Worm (Caenorhabditis elegans) whole organism, L4 larva: Measurements from ENCODE around the gene pdi-2.

Experiments used
- D1046.2 ChIP-seq: fragments of 200-800 bp; sonication (Bioruptor generic); IDR thresholded peaks from 2 replicates; pipeline ENCODE4 v1.3.6; 2022; ENCODE audit warnings: missing genetic modification characterization, missing compliant biosample characterization
- F44E2.7 ChIP-seq: fragments of 200-800 bp; sonication (Bioruptor generic); IDR thresholded peaks from 2 replicates; pipeline ENCODE4 v2.1.2; 2022; ENCODE audit warnings: missing genetic modification characterization, missing compliant biosample characterization
- R02D3.7 ChIP-seq: fragments of 150-350 bp; sonication (generic microtip); optimal IDR thresholded peaks from 3 replicates; lab custom pipeline; 2014; ENCODE audit warnings: missing biosample characterization, missing genetic modification characterization
- Y5F2A.4 ChIP-seq: fragments of 200-800 bp; sonication (Bioruptor generic); optimal IDR thresholded peaks from 2 replicates; lab custom pipeline; 2018; ENCODE audit warnings: mild to moderate bottlenecking, missing genetic modification characterization, missing compliant biosample characterization
- aha-1 ChIP-seq: fragments of 150-350 bp; peaks from one replicate; lab custom pipeline; 2014; ENCODE audit warnings: missing biosample characterization, missing genetic modification characterization
- ceh-82 ChIP-seq: sonication (generic microtip); optimal IDR thresholded peaks from 2 replicates; lab custom pipeline; 2017; ENCODE audit warnings: missing biosample characterization, missing genetic modification characterization
- ctbp-1 ChIP-seq: fragments of 200-800 bp; sonication (Bioruptor generic); IDR thresholded peaks from 2 replicates; pipeline ENCODE4 v1.3.6; 2022; ENCODE audit warnings: missing genetic modification reagents, missing genetic modification characterization, missing compliant biosample characterization
- daf-16 ChIP-seq, 3 experiments: sonication (generic microtip); optimal IDR thresholded peaks; 2 replicates each; lab custom pipeline; 2016 to 2017; ENCODE audit warnings: missing genetic modification characterization in 3 of 3, missing genetic modification reagents in 3 of 3, mild to moderate bottlenecking in 2 of 3, missing compliant biosample characterization in 2 of 3, missing biosample characterization in 1 of 3, moderate library complexity in 1 of 3
- daf-19 ChIP-seq: fragments of 200-800 bp; sonication (Bioruptor generic); conservative IDR thresholded peaks from 2 replicates; pipeline ENCODE4 v1.3.6; 2022; ENCODE audit warnings: missing genetic modification characterization, missing compliant biosample characterization
- daf-8 ChIP-seq: fragments of 200-800 bp; sonication (Bioruptor generic); IDR thresholded peaks from 2 replicates; pipeline ENCODE4 v1.3.6; 2022; ENCODE audit warnings: missing genetic modification characterization, missing compliant biosample characterization
- dmd-6 ChIP-seq: fragments of 200-800 bp; sonication (Bioruptor generic); IDR thresholded peaks from 2 replicates; pipeline ENCODE4 v1.3.6; 2022; ENCODE audit warnings: missing genetic modification reagents, missing genetic modification characterization, missing compliant biosample characterization
- dmd-8 ChIP-seq: fragments of 200-800 bp; sonication (Bioruptor generic); IDR thresholded peaks from 2 replicates; pipeline ENCODE4 v1.3.6; 2022; ENCODE audit warnings: missing genetic modification characterization, missing compliant biosample characterization
- dpl-1 ChIP-seq: fragments of 150-350 bp; optimal IDR thresholded peaks from 2 replicates; lab custom pipeline; 2014; ENCODE audit warnings: missing biosample characterization, missing genetic modification reagents, missing genetic modification characterization
- dve-1 ChIP-seq: sonication (generic microtip); optimal IDR thresholded peaks from 2 replicates; lab custom pipeline; 2017; ENCODE audit warnings: antibody characterized with exemption, mild to moderate bottlenecking, missing genetic modification characterization, missing compliant biosample characterization; ENCODE audit not compliant: insufficient read depth
- fkh-10 ChIP-seq: fragments of 150-350 bp; optimal IDR thresholded peaks from 2 replicates; lab custom pipeline; 2014; ENCODE audit warnings: missing biosample characterization, missing genetic modification reagents, missing genetic modification characterization
- hif-1 ChIP-seq, 2 experiments: sonication (generic microtip); optimal IDR thresholded peaks; 2 replicates each; lab custom pipeline; 2016 to 2017; ENCODE audit warnings: missing compliant biosample characterization in 2 of 2, missing genetic modification characterization in 2 of 2, missing genetic modification reagents in 2 of 2, missing genotype in 2 of 2, mild to moderate bottlenecking in 1 of 2
- hlh-11 ChIP-seq: fragments of 200-800 bp; sonication (Bioruptor generic); optimal IDR thresholded peaks from 2 replicates; lab custom pipeline; 2018; ENCODE audit warnings: mild to moderate bottlenecking, missing genetic modification characterization, missing compliant biosample characterization
- hlh-30 ChIP-seq: sonication (generic microtip); optimal IDR thresholded peaks from 2 replicates; lab custom pipeline; 2017; ENCODE audit warnings: antibody characterized with exemption, mild to moderate bottlenecking, missing genetic modification characterization, missing compliant biosample characterization; ENCODE audit not compliant: insufficient read depth
- hmg-1.1 ChIP-seq: fragments of 200-800 bp; sonication (Bioruptor generic); IDR thresholded peaks from 2 replicates; pipeline ENCODE4 v1.3.6; 2022; ENCODE audit warnings: missing genetic modification reagents, missing genetic modification characterization, missing compliant biosample characterization
- jun-1 ChIP-seq: fragments of 150-350 bp; optimal IDR thresholded peaks from 2 replicates; lab custom pipeline; 2014; ENCODE audit warnings: missing biosample characterization, missing genetic modification reagents, missing genetic modification characterization
- lim-7 ChIP-seq: fragments of 200-800 bp; sonication (Bioruptor generic); IDR thresholded peaks from 2 replicates; pipeline ENCODE4 v1.3.6; 2022; ENCODE audit warnings: missing genetic modification characterization, missing compliant biosample characterization
- lsy-2 ChIP-seq, 2 experiments: fragments of 150-350 bp in 1 of 2; sonication (generic microtip) in 1 of 2; optimal IDR thresholded peaks; 2 replicates each; lab custom pipeline; 2014 to 2017; ENCODE audit warnings: missing biosample characterization in 2 of 2, missing genetic modification characterization in 2 of 2
- mdl-1 ChIP-seq, 2 experiments: fragments of 150-350 bp in 1 of 2; sonication (generic microtip) in 1 of 2; optimal IDR thresholded peaks; 2 replicates each; lab custom pipeline; 2014 to 2017; ENCODE audit warnings: missing biosample characterization in 2 of 2, missing genetic modification characterization in 2 of 2
- mxl-2 ChIP-seq: fragments of 200-800 bp; sonication (Bioruptor generic); conservative IDR thresholded peaks from 2 replicates; pipeline ENCODE4 v1.3.6; 2022; ENCODE audit warnings: missing genetic modification reagents, missing genetic modification characterization, missing compliant biosample characterization
- mxl-3 ChIP-seq: fragments of 200-800 bp; sonication (Bioruptor generic); optimal IDR thresholded peaks from 2 replicates; lab custom pipeline; 2018; ENCODE audit warnings: mild to moderate bottlenecking, missing genetic modification characterization, missing compliant biosample characterization
- nhr-10 ChIP-seq: fragments of 150-350 bp; optimal IDR thresholded peaks from 2 replicates; lab custom pipeline; 2014; ENCODE audit warnings: missing biosample characterization, missing genetic modification characterization
- nhr-102 ChIP-seq: sonication (generic microtip); optimal IDR thresholded peaks from 2 replicates; lab custom pipeline; 2016; ENCODE audit warnings: mild to moderate bottlenecking, missing genetic modification characterization, moderate library complexity, missing compliant biosample characterization
- nhr-11 ChIP-seq: fragments of 150-350 bp; optimal IDR thresholded peaks from 2 replicates; lab custom pipeline; 2014; ENCODE audit warnings: missing biosample characterization, missing genetic modification characterization
- nhr-28 ChIP-seq: fragments of 150-350 bp; optimal IDR thresholded peaks from 2 replicates; lab custom pipeline; 2014; ENCODE audit warnings: missing biosample characterization, missing genetic modification characterization
- nhr-77 ChIP-seq: fragments of 150-350 bp; optimal IDR thresholded peaks from 2 replicates; lab custom pipeline; 2014; ENCODE audit warnings: missing biosample characterization, missing genetic modification characterization
- pha-4 ChIP-seq, 2 experiments: fragments of 150-350 bp in 1 of 2; fragments of 200-800 bp in 1 of 2; sonication (Bioruptor generic) in 1 of 2; IDR thresholded peaks in 1 of 2; optimal IDR thresholded peaks in 1 of 2; 2 replicates each; pipeline versions ENCODE4 v1.3.6 to Lab custom; 2014 to 2022; ENCODE audit warnings: missing genetic modification characterization in 2 of 2, missing genetic modification reagents in 2 of 2, missing biosample characterization in 1 of 2, missing compliant biosample characterization in 1 of 2
- rbr-2 ChIP-seq: sonication (generic microtip); optimal IDR thresholded peaks from 2 replicates; lab custom pipeline; 2016; ENCODE audit warnings: missing genotype, missing genetic modification characterization, missing compliant biosample characterization
- snpc-4 ChIP-seq: fragments of 150-350 bp; optimal IDR thresholded peaks from 2 replicates; lab custom pipeline; 2014; ENCODE audit warnings: missing biosample characterization, missing genetic modification characterization
- unc-130 ChIP-seq: sonication (generic microtip); optimal IDR thresholded peaks from 2 replicates; lab custom pipeline; 2016; ENCODE audit warnings: missing genetic modification reagents, missing genetic modification characterization, missing compliant biosample characterization
- unc-62 ChIP-seq, 3 experiments: fragments of 150-350 bp in 1 of 3; sonication (generic microtip); optimal IDR thresholded peaks in 2 of 3; peaks in 1 of 3; 1 replicate in 1 of 3; 2 replicates in 2 of 3; lab custom pipeline; 2014 to 2017; ENCODE audit warnings: missing biosample characterization in 3 of 3, missing genetic modification characterization in 3 of 3, missing genetic modification reagents in 3 of 3, missing genotype in 1 of 3
- vab-7 ChIP-seq: fragments of 200-800 bp; sonication (Bioruptor generic); IDR thresholded peaks from 2 replicates; pipeline ENCODE4 v1.3.6; 2022; ENCODE audit warnings: missing genetic modification reagents, missing genetic modification characterization, missing compliant biosample characterization
- ztf-11 ChIP-seq: fragments of 150-350 bp; optimal IDR thresholded peaks from 2 replicates; lab custom pipeline; 2014; ENCODE audit warnings: missing biosample characterization, missing genetic modification characterization

The pdi-2 gene

DNA sequence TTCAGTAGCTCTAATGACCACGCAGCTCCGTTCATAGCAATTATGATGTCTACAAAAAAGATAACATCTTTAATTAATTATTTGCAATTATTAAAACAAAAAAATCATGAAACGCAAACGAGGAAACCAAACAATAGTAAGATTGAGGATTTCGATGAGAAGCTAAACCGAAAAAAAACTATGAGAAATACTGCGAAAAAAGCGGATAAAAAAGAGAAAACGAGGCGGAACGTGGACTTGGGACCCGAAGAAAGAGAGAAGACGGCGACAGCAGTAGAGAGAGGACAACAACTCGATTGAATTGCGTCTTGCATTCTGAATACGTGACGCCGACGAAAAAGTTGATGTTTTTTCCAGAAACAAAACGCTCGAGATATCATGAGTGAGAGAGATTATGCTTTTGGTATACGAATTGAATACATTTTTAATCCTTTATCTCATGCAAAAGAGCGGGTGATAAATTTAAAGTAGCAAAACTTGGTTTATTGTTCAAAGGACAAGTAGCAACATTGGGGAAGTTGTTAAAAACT, 35.1 kb upstream of the pdi-2 start, which contains the start of gene ncr-1:
Gene ncr-1, minus strand, starts transcription at position 51 of the 530 bp plus-strand sequence.
- peak; percentile 12 for TF ChIP-seq rbr-2
- TF ChIP-seq hif-1 (tag; optimal IDR thresholded peaks at IDR 0.05; lab: Kevin White, UChicago), result peak in 1 of 2 experiments; percentile 13
- TF ChIP-seq ceh-82 (tag; lab: Kevin White, UChicago), result no peak
- peak; percentile 98 for TF ChIP-seq aha-1
- no peak for TF ChIP-seq dmd-8 (GFP tag; lab: Robert Waterston, UW)
- TF ChIP-seq fkh-10, result peak; percentile 52
- no peak for TF ChIP-seq lim-7 (GFP tag; lab: Robert Waterston, UW)
- peak in 1 of 2 experiments; percentile 15 for TF ChIP-seq lsy-2 (tag; optimal IDR thresholded peaks at IDR 0.05; lab: Kevin White, UChicago)

ce11 chrX:4490400-4490799, 33.6 kb upstream of the pdi-2 start:
- TF ChIP-seq F44E2.7 (GFP tag; lab: Robert Waterston, UW), result no peak
- peak; percentile 55 for TF ChIP-seq hlh-30 (tag; lab: Kevin White, UChicago)
- no peak for TF ChIP-seq D1046.2 (GFP tag; lab: Robert Waterston, UW)
- TF ChIP-seq mdl-1 (tag; optimal IDR thresholded peaks at IDR 0.05; lab: Kevin White, UChicago), result peak in 1 of 2 experiments; percentile 15
- TF ChIP-seq lsy-2 (tag; optimal IDR thresholded peaks at IDR 0.05; lab: Kevin White, UChicago), result peak in 1 of 2 experiments; percentile 33
- TF ChIP-seq nhr-11, result peak; percentile 81
- TF ChIP-seq snpc-4 (tag; lab: Kevin White, UChicago), result no peak

DNA sequence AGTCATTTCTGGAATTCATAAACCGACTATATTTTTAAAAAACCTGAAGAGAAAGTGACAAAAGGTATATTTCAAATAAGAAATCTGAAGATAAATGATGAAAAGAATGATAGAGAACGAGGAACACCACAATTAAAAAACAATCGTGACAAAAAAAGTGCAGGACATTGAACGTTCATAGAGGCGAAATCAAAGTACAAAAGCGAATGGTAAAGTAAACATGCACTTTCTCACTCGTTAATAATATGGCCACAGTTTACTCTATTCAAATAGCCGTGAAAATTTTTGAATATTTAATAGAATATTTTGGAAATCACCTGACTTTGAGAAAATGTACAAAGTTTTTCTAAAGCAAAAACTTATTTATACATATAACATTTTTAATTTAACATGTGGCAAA, 31.8 kb upstream of the pdi-2 start, which contains the start of gene F46H6.5:
Gene F46H6.5, minus strand, starts transcription at position 10 of the 400 bp plus-strand sequence.
- no peak for TF ChIP-seq R02D3.7 (tag; lab: Kevin White, UChicago)
- TF ChIP-seq pha-4 (GFP tag; IDR thresholded peaks at IDR 0.05; lab: Robert Waterston, UW), result no peak
- peak; percentile 55 for TF ChIP-seq pha-4 (tag; optimal IDR thresholded peaks at IDR 0.05; lab: Kevin White, UChicago)
- TF ChIP-seq dve-1 (tag; lab: Kevin White, UChicago), result peak; percentile 37
- no peak for TF ChIP-seq daf-16 (GFP tag; optimal IDR thresholded peaks at IDR 0.05; lab: Kevin White, UChicago)
- TF ChIP-seq daf-16 (tag; optimal IDR thresholded peaks at IDR 0.05; lab: Kevin White, UChicago), result peak; percentile 50
- TF ChIP-seq, all 104 proteins: peak for 3

ce11 chrX:4493439-4494006, 30.4 kb upstream of the pdi-2 start:
- TF ChIP-seq nhr-77 (tag; lab: Kevin White, UChicago), result no peak
- peak; percentile 96 for TF ChIP-seq aha-1

DNA sequence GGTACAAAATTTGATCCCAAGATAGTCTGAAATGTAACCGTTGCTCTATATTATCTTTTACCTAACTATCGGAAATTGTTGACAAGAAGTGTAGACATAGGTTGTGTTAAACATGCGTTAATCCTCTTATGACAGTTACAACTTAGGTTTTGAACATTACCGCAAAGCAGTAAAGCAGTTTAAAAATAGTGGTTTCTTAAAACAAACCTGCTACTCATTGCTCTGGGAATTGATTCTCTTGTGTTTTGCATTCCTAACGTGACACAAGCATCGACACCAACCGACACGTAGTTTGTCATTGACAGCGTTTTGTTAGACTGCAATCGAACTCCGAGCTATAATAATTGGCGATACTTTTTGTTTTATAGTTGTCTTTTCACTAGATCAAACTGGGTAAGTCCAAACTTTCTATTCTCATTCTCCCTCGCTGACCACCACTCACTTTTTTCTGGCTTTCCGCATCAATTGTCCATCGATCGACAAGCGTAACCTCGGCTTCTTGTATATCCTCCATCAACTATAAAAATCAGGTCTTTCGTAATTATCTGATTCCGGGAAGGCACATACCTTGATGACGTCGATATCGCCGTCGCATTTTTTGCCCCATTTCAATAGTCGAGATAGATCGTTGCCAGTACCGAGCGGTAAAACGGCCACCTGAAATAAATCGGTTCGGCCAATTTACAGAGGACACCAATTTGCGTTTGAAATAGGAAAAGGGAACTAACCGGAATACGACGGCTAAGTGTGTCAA, 28.0 kb upstream of the pdi-2 start:
- TF ChIP-seq nhr-28 (peak; percentile 15), daf-19 (GFP tag; lab: Robert Waterston, UW) (no peak), daf-8 (no peak), unc-130 (no peak), unc-62 (GFP tag; optimal IDR thresholded peaks at IDR 0.05 in 1 of 2; lab: Kevin White, UChicago) (peak in 1 of 2 experiments; percentile 87), unc-62 (tag; optimal IDR thresholded peaks at IDR 0.05; lab: Kevin White, UChicago) (no peak)

- TF ChIP-seq hmg-1.1 (GFP tag; lab: Robert Waterston, UW) (no peak), ztf-11 (tag; lab: Kevin White, UChicago) (no peak), nhr-10 (no peak), jun-1 (tag; lab: Kevin White, UChicago) (no peak), nhr-102 (tag; lab: Kevin White, UChicago) (no peak), mxl-2 (GFP tag; lab: Robert Waterston, UW) (no peak), daf-16 (GFP tag; optimal IDR thresholded peaks at IDR 0.05; lab: Kevin White, UChicago) (no peak), daf-16 (tag; optimal IDR thresholded peaks at IDR 0.05; lab: Kevin White, UChicago) (peak; percentile 92), nhr-11 (no peak), hlh-11 (tag; lab: Kevin White, UChicago) (peak; percentile 68), vab-7 (GFP tag; lab: Robert Waterston, UW) (no peak), dpl-1 (GFP tag; lab: Kevin White, UChicago) (no peak), ctbp-1 (GFP tag; lab: Robert Waterston, UW) (no peak), Y5F2A.4 (GFP tag; lab: Kevin White, UChicago) (no peak), dmd-6 (GFP tag; lab: Robert Waterston, UW) (peak; percentile 45), dve-1 (tag; lab: Kevin White, UChicago) (peak; percentile 48), mxl-3 (GFP tag; lab: Kevin White, UChicago) (no peak)
These were observed 25.9 kb upstream of the pdi-2 start for ce11 chrX:4498078-4498477.
